Fruit fly (Drosophila melanogaster): ENCODE measurements around the gene CG4042.

The CG4042 gene

DNA sequence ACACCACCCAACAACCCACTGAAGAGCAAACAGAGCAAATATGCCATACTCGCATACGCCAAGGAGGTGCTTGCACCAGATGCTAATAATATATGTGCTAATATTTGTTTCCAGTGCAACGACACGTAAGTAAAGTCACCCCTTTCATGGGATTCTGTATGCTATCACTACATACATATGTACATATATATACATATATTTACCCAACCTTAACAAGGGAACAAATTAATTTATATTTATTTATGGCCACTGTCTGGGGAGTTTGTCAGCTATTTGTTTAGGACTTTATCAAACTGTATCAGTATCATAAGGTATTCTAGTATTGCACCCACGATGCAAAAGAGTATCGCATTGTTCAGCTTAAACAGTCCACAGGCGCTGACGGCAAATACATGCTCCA lies 34.0 kb downstream of the CG4042 start:
- TF ChIP-seq CG15479 (GFP tag; optimal IDR thresholded peaks at IDR 0.05) (peak; percentile 5), Ssrp (tag; optimal IDR thresholded peaks at IDR 0.05) (no peak), CG6791 (GFP tag; IDR thresholded peaks at IDR 0.05; ENCODE audit: partially characterized antibody) (no peak), CG9727 (GFP tag; optimal IDR thresholded peaks at IDR 0.05) (peak; percentile 14), CG31224 (GFP tag; IDR thresholded peaks at IDR 0.05) (no peak), bsh (GFP tag; optimal IDR thresholded peaks at IDR 0.05) (peak in 1 of 2 experiments; percentile 36), Doc2 (GFP tag; IDR thresholded peaks at IDR 0.05) (no peak), unc-4 (GFP tag; IDR thresholded peaks at IDR 0.05; ENCODE audit: partially characterized antibody) (no peak), CG9797 (GFP tag; optimal IDR thresholded peaks at IDR 0.05) (no peak), Med (GFP tag) (peak; percentile 40), sens (GFP tag) (peak; percentile 25), CG15696 (tag; optimal IDR thresholded peaks at IDR 0.05) (peak; percentile 25), CG32532 (GFP tag; IDR thresholded peaks at IDR 0.05) (no peak), gem (tag; optimal IDR thresholded peaks at IDR 0.05) (peak; percentile 5), Side (GFP tag; optimal IDR thresholded peaks at IDR 0.05) (no peak), CG1603 (tag; optimal IDR thresholded peaks at IDR 0.05) (peak; percentile 15), CG13624 (GFP tag; optimal IDR thresholded peaks at IDR 0.05) (no peak), HLH54F (GFP tag; optimal IDR thresholded peaks at IDR 0.05) (no peak), dmrt11E (tag; optimal IDR thresholded peaks at IDR 0.05) (peak; percentile 38), CG2202 (tag; optimal IDR thresholded peaks at IDR 0.05) (peak; percentile 11)

DNA sequence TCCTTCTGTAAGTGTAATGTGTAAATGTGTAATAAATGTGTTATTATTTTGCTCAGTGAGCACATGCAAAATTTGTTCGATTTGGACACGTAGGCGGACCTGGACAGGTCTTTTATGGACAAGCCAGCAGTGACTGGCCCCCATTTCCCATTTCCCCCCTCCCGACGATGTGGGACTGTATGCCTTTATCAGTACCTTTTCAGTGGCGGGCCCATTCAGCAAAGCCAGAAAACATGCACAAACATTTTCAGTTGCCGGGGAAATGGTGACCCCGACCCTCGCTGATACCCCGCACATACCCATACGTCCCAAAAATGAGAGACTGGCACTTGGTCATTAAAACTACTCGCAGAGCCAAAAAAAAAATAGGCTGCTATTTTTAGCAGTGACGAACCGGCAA lies 35.0 kb downstream of the CG4042 start:
- TF ChIP-seq Rfx (GFP tag; IDR thresholded peaks at IDR 0.05) (0 out of 2 replicates have a peak, but pooled peaks have one; percentile 7), CG32532 (GFP tag; IDR thresholded peaks at IDR 0.05) (0 out of 2 replicates have a peak, but pooled peaks have one; percentile 9), tx (GFP tag; optimal IDR thresholded peaks at IDR 0.05) (no peak), CG43689 (GFP tag; IDR thresholded peaks at IDR 0.05) (no peak), H2.0 (GFP tag; IDR thresholded peaks at IDR 0.05) (0 out of 2 replicates have a peak, but pooled peaks have one; percentile 12), crol (GFP tag; IDR thresholded peaks at IDR 0.05) (peak; percentile 63), otp (GFP tag; IDR thresholded peaks at IDR 0.05) (0 out of 3 replicates have a peak, but pooled peaks have one; percentile 39)

DNA sequence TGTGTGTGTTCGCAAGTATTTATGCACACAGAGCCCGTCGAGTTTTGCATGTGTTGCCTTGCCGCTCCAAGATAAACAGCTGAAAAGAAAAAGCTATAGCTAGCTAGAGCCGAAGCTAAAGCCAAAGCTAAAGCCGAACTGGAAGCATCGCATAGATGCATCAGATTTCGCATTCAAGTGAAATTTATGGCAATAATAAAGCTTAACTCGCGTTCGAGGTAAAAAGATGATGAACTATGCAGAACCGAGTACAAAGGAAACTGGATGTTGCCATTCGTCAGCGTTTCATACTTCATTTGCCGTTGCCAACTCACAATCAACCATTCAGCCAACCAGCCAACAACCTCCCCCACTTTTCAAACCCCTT lies 37.1 kb downstream of the CG4042 start:
- no peak for TF ChIP-seq pan (optimal IDR thresholded peaks at IDR 0.05)
- TF ChIP-seq pan (GFP tag; optimal IDR thresholded peaks at IDR 0.05 in 1 of 2, IDR thresholded peaks at IDR 0.05 in 1 of 2): no peak
- no peak for TF ChIP-seq otp (GFP tag; IDR thresholded peaks at IDR 0.05)
- TF ChIP-seq CG7987 (GFP tag; optimal IDR thresholded peaks at IDR 0.05): no peak
- TF ChIP-seq zen (tag; optimal IDR thresholded peaks at IDR 0.05): no peak
- TF ChIP-seq CG3838 (GFP tag; optimal IDR thresholded peaks at IDR 0.05): no peak
- no peak for TF ChIP-seq CG12071 (GFP tag; optimal IDR thresholded peaks at IDR 0.05)
- no peak for TF ChIP-seq Mes4 (GFP tag; optimal IDR thresholded peaks at IDR 0.05)
- no peak for TF ChIP-seq Awh (GFP tag; IDR thresholded peaks at IDR 0.05)
- no peak for TF ChIP-seq MESR4 (GFP tag; optimal IDR thresholded peaks at IDR 0.05)
- no peak for TF ChIP-seq bowl (GFP tag; IDR thresholded peaks at IDR 0.05)
- no peak for TF ChIP-seq lilli (GFP tag; optimal IDR thresholded peaks at IDR 0.05)
- TF ChIP-seq danr (GFP tag; IDR thresholded peaks at IDR 0.05): no peak
- TF ChIP-seq Xbp1 (GFP tag; optimal IDR thresholded peaks at IDR 0.05): no peak
- TF ChIP-seq MTF-1 (GFP tag; optimal IDR thresholded peaks at IDR 0.05; ENCODE audit: borderline replicate concordance): no peak
- no peak for TF ChIP-seq tap (tag; optimal IDR thresholded peaks at IDR 0.05)
- no peak for TF ChIP-seq Vsx1 (GFP tag; optimal IDR thresholded peaks at IDR 0.05)
- TF ChIP-seq Deaf1 (tag; optimal IDR thresholded peaks at IDR 0.05): no peak
- TF ChIP-seq gcm (GFP tag; optimal IDR thresholded peaks at IDR 0.05): no peak

Data from whole organism, embryonic.